Fruit fly (Drosophila melanogaster) whole organism, wandering third instar larva: ENCODE results near the gene CG14377.

ENCODE experiments used
- Abd-B ChIP-seq: fragments of >200 bp; optimal IDR thresholded peaks from 2 replicates; lab custom pipeline; 2017; ENCODE audit warnings: missing biosample characterization, missing genetic modification characterization
- CG32264 ChIP-seq: fragments of 200-800 bp; sonication (Bioruptor generic); optimal IDR thresholded peaks from 2 replicates; lab custom pipeline; 2016; ENCODE audit warnings: missing biosample characterization, missing genetic modification characterization
- CG9705 ChIP-seq: fragments of 200-800 bp; sonication (Bioruptor generic); optimal IDR thresholded peaks from 2 replicates; lab custom pipeline; 2018; ENCODE audit warnings: missing biosample characterization, mild to moderate bottlenecking, missing genetic modification characterization
- CrebA ChIP-seq: fragments of 200-800 bp; sonication (Bioruptor generic); optimal IDR thresholded peaks from 2 replicates; lab custom pipeline; 2016; ENCODE audit warnings: missing biosample characterization, mild to moderate bottlenecking, missing genetic modification characterization, borderline replicate concordance
- Dfd ChIP-seq: fragments of >200 bp; optimal IDR thresholded peaks from 2 replicates; lab custom pipeline; 2017; ENCODE audit warnings: missing biosample characterization, missing genetic modification characterization
- Dif ChIP-seq: fragments of 200-275, 200-300 bp; sonication (Bioruptor generic); optimal IDR thresholded peaks from 2 replicates; lab custom pipeline; 2018; ENCODE audit warnings: missing biosample characterization, missing genetic modification characterization; ENCODE audit not compliant: partially characterized antibody
- GATAd ChIP-seq: sonication (Bioruptor generic); optimal IDR thresholded peaks from 2 replicates; lab custom pipeline; 2016; ENCODE audit warnings: missing biosample characterization, missing genetic modification characterization
- HLH106 ChIP-seq: fragments of 200-800 bp; optimal IDR thresholded peaks from 3 replicates; lab custom pipeline; 2019; ENCODE audit warnings: missing biosample characterization, mild to moderate bottlenecking, missing genetic modification characterization, moderate library complexity
- Hnf4 ChIP-seq: fragments of 200-800 bp; sonication (Bioruptor generic); optimal IDR thresholded peaks from 2 replicates; lab custom pipeline; 2016; ENCODE audit warnings: missing biosample characterization, mild to moderate bottlenecking, missing genetic modification characterization
- Hr78 ChIP-seq: fragments of >200 bp; optimal IDR thresholded peaks from 2 replicates; lab custom pipeline; 2017; ENCODE audit warnings: missing biosample characterization, missing genetic modification characterization
- Hr83 ChIP-seq: fragments of 200-300 bp; sonication (Bioruptor generic); optimal IDR thresholded peaks from 2 replicates; lab custom pipeline; 2016; ENCODE audit warnings: missing biosample characterization, mild to moderate bottlenecking, missing genetic modification characterization, moderate library complexity; ENCODE audit not compliant: poor library complexity, severe bottlenecking
- Jra ChIP-seq: sonication (Bioruptor generic); optimal IDR thresholded peaks from 2 replicates; lab custom pipeline; 2016; ENCODE audit warnings: missing biosample characterization, missing genetic modification characterization
- Mio ChIP-seq: sonication (Bioruptor generic); optimal IDR thresholded peaks from 2 replicates; lab custom pipeline; 2016; ENCODE audit warnings: missing biosample characterization, missing genetic modification characterization
- Myc ChIP-seq: fragments of >200 bp; optimal IDR thresholded peaks from 2 replicates; lab custom pipeline; 2017
- N ChIP-seq: fragments of >200 bp; optimal IDR thresholded peaks from 2 replicates; lab custom pipeline; 2018; ENCODE audit warnings: missing biosample characterization, missing external identifiers, missing genetic modification characterization
- OdsH ChIP-seq: fragments of 200-800 bp; sonication (Bioruptor generic); optimal IDR thresholded peaks from 2 replicates; lab custom pipeline; 2016; ENCODE audit warnings: missing biosample characterization, mild to moderate bottlenecking, missing genetic modification characterization
- Rel ChIP-seq, 2 experiments: fragments of 200-800 bp; sonication (Bioruptor generic) in 1 of 2; optimal IDR thresholded peaks; 2 replicates in 1 of 2; 3 replicates in 1 of 2; lab custom pipeline; 2016 to 2019; ENCODE audit warnings: mild to moderate bottlenecking in 2 of 2, missing biosample characterization in 2 of 2, missing genetic modification characterization in 2 of 2, moderate library complexity in 1 of 2
- Sp1 ChIP-seq: fragments of 200-800 bp; sonication (Bioruptor generic); optimal IDR thresholded peaks from 3 replicates; lab custom pipeline; 2019; ENCODE audit warnings: missing biosample characterization, mild to moderate bottlenecking, missing genetic modification characterization, moderate library complexity
- Vsx2 ChIP-seq: fragments of 200-300, 225-300 bp; sonication (Bioruptor generic); optimal IDR thresholded peaks from 2 replicates; lab custom pipeline; 2018; ENCODE audit warnings: missing biosample characterization, missing genetic modification characterization; ENCODE audit not compliant: partially characterized antibody
- br ChIP-seq: fragments of 200-800 bp; sonication (Bioruptor generic); optimal IDR thresholded peaks from 2 replicates; lab custom pipeline; 2016; ENCODE audit warnings: missing biosample characterization, missing genetic modification characterization
- brk ChIP-seq: fragments of 200-800 bp; sonication (Bioruptor generic); optimal IDR thresholded peaks from 2 replicates; lab custom pipeline; 2016; ENCODE audit warnings: missing biosample characterization, mild to moderate bottlenecking, missing genetic modification characterization
- dl ChIP-seq, 2 experiments: fragments of 175-275, 200-275 bp in 1 of 2; fragments of 200-275 bp in 1 of 2; sonication (Bioruptor generic); optimal IDR thresholded peaks; lab custom pipeline; 2018; ENCODE audit warnings: mild to moderate bottlenecking in 2 of 2, missing biosample characterization in 2 of 2, missing genetic modification characterization in 2 of 2, moderate library complexity in 2 of 2; ENCODE audit not compliant: partially characterized antibody in 2 of 2, insufficient read depth in 1 of 2
- dmrt93B ChIP-seq: fragments of 200-800 bp; sonication (Bioruptor generic); optimal IDR thresholded peaks from 2 replicates; lab custom pipeline; 2018; ENCODE audit warnings: missing biosample characterization, mild to moderate bottlenecking, missing genetic modification characterization
- dsf ChIP-seq: sonication (Bioruptor generic); optimal IDR thresholded peaks from 2 replicates; lab custom pipeline; 2016; ENCODE audit warnings: missing biosample characterization, missing genetic modification characterization, borderline replicate concordance
- ey ChIP-seq: fragments of 200-800 bp; sonication (Bioruptor generic); optimal IDR thresholded peaks from 2 replicates; lab custom pipeline; 2016; ENCODE audit warnings: missing biosample characterization, missing genetic modification characterization
- foxo ChIP-seq, 2 experiments: fragments of 200-800 bp; sonication (Bioruptor generic); optimal IDR thresholded peaks; 2 replicates in 1 of 2; 3 replicates in 1 of 2; lab custom pipeline; 2016 to 2017; ENCODE audit warnings: missing biosample characterization in 2 of 2, missing genetic modification characterization in 2 of 2
- fru ChIP-seq: fragments of 200-800 bp; sonication (Bioruptor generic); optimal IDR thresholded peaks from 3 replicates; lab custom pipeline; 2016; ENCODE audit warnings: missing biosample characterization, mild to moderate bottlenecking, missing genetic modification characterization
- h ChIP-seq: fragments of 200-800 bp; sonication (Bioruptor generic); optimal IDR thresholded peaks from 3 replicates; lab custom pipeline; 2016; ENCODE audit warnings: missing biosample characterization, mild to moderate bottlenecking, missing genetic modification characterization
- jim ChIP-seq: fragments of 175-275, 200-325 bp; sonication (Bioruptor generic); optimal IDR thresholded peaks from 2 replicates; lab custom pipeline; 2016; ENCODE audit warnings: missing biosample characterization, mild to moderate bottlenecking, missing genetic modification characterization
- lola ChIP-seq: fragments of >200 bp; optimal IDR thresholded peaks from 2 replicates; lab custom pipeline; 2017; ENCODE audit warnings: missing biosample characterization, missing genetic modification characterization
- pan ChIP-seq: fragments of >200 bp; optimal IDR thresholded peaks from 2 replicates; lab custom pipeline; 2017
- psq ChIP-seq: fragments of 200-800 bp; sonication (Bioruptor generic); optimal IDR thresholded peaks from 3 replicates; lab custom pipeline; 2017; ENCODE audit warnings: missing biosample characterization, mild to moderate bottlenecking, missing genetic modification characterization, moderate library complexity
- rgr ChIP-seq: fragments of 200-800 bp; sonication (Bioruptor generic); optimal IDR thresholded peaks from 3 replicates; lab custom pipeline; 2016; ENCODE audit warnings: missing biosample characterization, mild to moderate bottlenecking, missing genetic modification characterization
- sage ChIP-seq: fragments of 200-800 bp; sonication (Bioruptor generic); optimal IDR thresholded peaks from 2 replicates; lab custom pipeline; 2016; ENCODE audit warnings: missing biosample characterization, mild to moderate bottlenecking, missing genetic modification characterization
- sv ChIP-seq: fragments of 200-800 bp; sonication (Bioruptor generic); optimal IDR thresholded peaks from 3 replicates; lab custom pipeline; 2016; ENCODE audit warnings: missing biosample characterization, missing genetic modification characterization
- tai ChIP-seq: sonication (Bioruptor generic); optimal IDR thresholded peaks from 2 replicates; lab custom pipeline; 2016; ENCODE audit warnings: missing biosample characterization, missing genetic modification characterization
- usp ChIP-seq: fragments of >200 bp; optimal IDR thresholded peaks from 2 replicates; lab custom pipeline; 2017; ENCODE audit warnings: missing biosample characterization, missing genetic modification characterization
- woc ChIP-seq: sonication (Bioruptor generic); optimal IDR thresholded peaks from 2 replicates; lab custom pipeline; 2016; ENCODE audit warnings: missing biosample characterization, mild to moderate bottlenecking, missing genetic modification characterization

CG14377 gene

dm6 chr3R:13401722-13402296 is 4.2 kb downstream of the CG14377 start, which contains the start of gene GILT1:
Gene GILT1, minus strand, starts transcription at chr3R:13401862.
- TF ChIP-seq dsf (GFP tag; lab: Kevin White, UChicago): no peak
- no peak for TF ChIP-seq N (GFP tag; lab: Kevin White, UChicago)
- TF ChIP-seq Jra (GFP tag; lab: Kevin White, UChicago): peak; percentile 45
- no peak for TF ChIP-seq psq (GFP tag; lab: Kevin White, UChicago)
- TF ChIP-seq fru: no peak
- no peak for TF ChIP-seq Dfd (GFP tag; lab: Kevin White, UChicago)
- no peak for TF ChIP-seq sage (GFP tag; lab: Kevin White, UChicago)
- TF ChIP-seq usp (GFP tag; lab: Kevin White, UChicago): no peak
- TF ChIP-seq tai (GFP tag; lab: Kevin White, UChicago): peak; percentile 48
- peak; percentile 18 for TF ChIP-seq Hr83 (GFP tag; lab: Kevin White, UChicago)
- no peak for TF ChIP-seq Hr78
- peak; percentile 58 for TF ChIP-seq brk
- TF ChIP-seq Rel (GFP tag; optimal IDR thresholded peaks at IDR 0.05; lab: Kevin White, UChicago): no peak
- TF ChIP-seq Rel (tag; optimal IDR thresholded peaks at IDR 0.05; lab: Kevin White, UChicago): no peak
- peak; percentile 0 for TF ChIP-seq woc (GFP tag; lab: Kevin White, UChicago)
- TF ChIP-seq CG32264: no peak
- no peak for TF ChIP-seq Hnf4
- TF ChIP-seq OdsH (GFP tag; lab: Kevin White, UChicago): no peak
- TF ChIP-seq jim: no peak
- no peak for TF ChIP-seq CG9705 (GFP tag; lab: Kevin White, UChicago)
- TF ChIP-seq dmrt93B (GFP tag; lab: Kevin White, UChicago): no peak
- peak in 1 of 2 experiments; percentile 5 for TF ChIP-seq foxo (GFP tag; optimal IDR thresholded peaks at IDR 0.05; lab: Kevin White, UChicago)
- TF ChIP-seq h: peak; percentile 5
- no peak for TF ChIP-seq Vsx2 (GFP tag; lab: Kevin White, UChicago)
- TF ChIP-seq pan (lab: Kevin White, UChicago): no peak
- TF ChIP-seq dl (GFP tag; optimal IDR thresholded peaks at IDR 0.05; lab: Kevin White, UChicago; ENCODE audit: insufficient read depth in 1 of 2, partially characterized antibody in 2 of 2): no peak
- no peak for TF ChIP-seq GATAd (GFP tag; lab: Kevin White, UChicago)
- peak; percentile 35 for TF ChIP-seq rgr (GFP tag; lab: Kevin White, UChicago)
- no peak for TF ChIP-seq Dif
- TF ChIP-seq lola (GFP tag; lab: Kevin White, UChicago): no peak
- TF ChIP-seq ey (GFP tag; lab: Kevin White, UChicago): no peak
- TF ChIP-seq Myc (lab: Kevin White, UChicago): no peak
- no peak for TF ChIP-seq HLH106 (tag; lab: Kevin White, UChicago)
- TF ChIP-seq br (GFP tag; lab: Kevin White, UChicago): peak; percentile 42
- no peak for TF ChIP-seq Mio (GFP tag; lab: Kevin White, UChicago)
- no peak for TF ChIP-seq sv (GFP tag; lab: Kevin White, UChicago)
- no peak for TF ChIP-seq Abd-B
- TF ChIP-seq Sp1: no peak
- TF ChIP-seq CrebA (GFP tag; lab: Kevin White, UChicago): no peak

dm6 chr3R:13403032-13403459 is 5.4 kb downstream of the CG14377 start, which contains the start of gene Dpm3:
Gene Dpm3, minus strand, starts transcription at chr3R:13403051.
- no peak for TF ChIP-seq tai (GFP tag; lab: Kevin White, UChicago)
- TF ChIP-seq Sp1: no peak
- TF ChIP-seq Hnf4: peak; percentile 25
- peak; percentile 15 for TF ChIP-seq HLH106 (tag; lab: Kevin White, UChicago)
- TF ChIP-seq Mio (GFP tag; lab: Kevin White, UChicago): no peak
- peak; percentile 30 to 85 for TF ChIP-seq dl (GFP tag; optimal IDR thresholded peaks at IDR 0.05; lab: Kevin White, UChicago; ENCODE audit: insufficient read depth in 1 of 2, partially characterized antibody in 2 of 2)
- peak; percentile 99 for TF ChIP-seq Dif
- TF ChIP-seq Myc (lab: Kevin White, UChicago): no peak
- no peak for TF ChIP-seq CG9705 (GFP tag; lab: Kevin White, UChicago)
- no peak for TF ChIP-seq Dfd (GFP tag; lab: Kevin White, UChicago)
- no peak for TF ChIP-seq fru
- TF ChIP-seq foxo (GFP tag; optimal IDR thresholded peaks at IDR 0.05; lab: Kevin White, UChicago): no peak
- TF ChIP-seq OdsH (GFP tag; lab: Kevin White, UChicago): no peak
- TF ChIP-seq Abd-B: no peak
- peak; percentile 99 for TF ChIP-seq Vsx2 (GFP tag; lab: Kevin White, UChicago)
- TF ChIP-seq Rel (GFP tag; optimal IDR thresholded peaks at IDR 0.05; lab: Kevin White, UChicago): no peak
- no peak for TF ChIP-seq Rel (tag; optimal IDR thresholded peaks at IDR 0.05; lab: Kevin White, UChicago)
- no peak for TF ChIP-seq br (GFP tag; lab: Kevin White, UChicago)
- no peak for TF ChIP-seq dmrt93B (GFP tag; lab: Kevin White, UChicago)
